Fruit fly (Drosophila melanogaster): ENCODE data around the gene His3.3B.

His3.3B gene

dm6 chrX:9156388-9156823 lies at the start of gene His3.3B:
Gene His3.3B (minus strand): TSS chrX:9156669.
- TF ChIP-seq CTCF (optimal IDR thresholded peaks at IDR 0.05) (peak in 1 of 2 experiments; percentile 32), CG8478 (optimal IDR thresholded peaks at IDR 0.05) (no peak)

dm6 chrX:9201866-9202681 lies 45.6 kb upstream of the His3.3B start:
- TF ChIP-seq CTCF (optimal IDR thresholded peaks at IDR 0.05): no peak
- TF ChIP-seq CG8478 (optimal IDR thresholded peaks at IDR 0.05): no peak

dm6 chrX:9201080-9201479 lies 44.6 kb upstream of the His3.3B start:
- no peak for TF ChIP-seq CG8478 (optimal IDR thresholded peaks at IDR 0.05)
- TF ChIP-seq CTCF (optimal IDR thresholded peaks at IDR 0.05): no peak

- no peak for TF ChIP-seq CG8478 (optimal IDR thresholded peaks at IDR 0.05)
- TF ChIP-seq CTCF (optimal IDR thresholded peaks at IDR 0.05): no peak
Observed at dm6 chrX:9200234-9200633, 43.8 kb upstream of the His3.3B start.

- TF ChIP-seq CG8478 (optimal IDR thresholded peaks at IDR 0.05) (no peak), CTCF (optimal IDR thresholded peaks at IDR 0.05) (no peak)
Observed at dm6 chrX:9196362-9196761, 39.9 kb upstream of the His3.3B start, which contains the start of gene CG12118. Gene CG12118 (minus strand): TSS chrX:9196414.

- TF ChIP-seq CG8478 (optimal IDR thresholded peaks at IDR 0.05) (no peak), CTCF (optimal IDR thresholded peaks at IDR 0.05) (no peak)
Observed at dm6 chrX:9195311-9195710, 38.8 kb upstream of the His3.3B start.

- TF ChIP-seq CTCF (optimal IDR thresholded peaks at IDR 0.05) (no peak), CG8478 (optimal IDR thresholded peaks at IDR 0.05) (no peak)
Observed at dm6 chrX:9193604-9194003, 37.1 kb upstream of the His3.3B start, which contains the start of gene CG12106. Gene CG12106 (plus strand): TSS chrX:9193898.

- no peak for TF ChIP-seq CG8478 (optimal IDR thresholded peaks at IDR 0.05)
- no peak for TF ChIP-seq CTCF (optimal IDR thresholded peaks at IDR 0.05)
Observed at dm6 chrX:9192429-9192828, 36.0 kb upstream of the His3.3B start, which contains the start of gene CG12056. Gene CG12056 (plus strand): TSS chrX:9192669.

- TF ChIP-seq CG8478 (optimal IDR thresholded peaks at IDR 0.05) (no peak), CTCF (optimal IDR thresholded peaks at IDR 0.05) (no peak)
Observed at dm6 chrX:9191357-9191756, 34.9 kb upstream of the His3.3B start, which contains the start of gene CG12057. Gene CG12057 (plus strand): TSS chrX:9191657.

- TF ChIP-seq CG8478 (optimal IDR thresholded peaks at IDR 0.05) (no peak), CTCF (optimal IDR thresholded peaks at IDR 0.05) (no peak)
Observed at dm6 chrX:9190555-9191184, 34.2 kb upstream of the His3.3B start, which contains the start of gene CG12115. Gene CG12115 (minus strand): TSS chrX:9190605.

- no peak for TF ChIP-seq CTCF (optimal IDR thresholded peaks at IDR 0.05)
- no peak for TF ChIP-seq CG8478 (optimal IDR thresholded peaks at IDR 0.05)
Observed at dm6 chrX:9187429-9187828, 31.0 kb upstream of the His3.3B start.

dm6 chrX:9168273-9168672 lies 11.8 kb upstream of the His3.3B start:
- TF ChIP-seq CG8478 (optimal IDR thresholded peaks at IDR 0.05): no peak
- TF ChIP-seq CTCF (optimal IDR thresholded peaks at IDR 0.05): no peak

- no peak for TF ChIP-seq CTCF (optimal IDR thresholded peaks at IDR 0.05)
- no peak for TF ChIP-seq CG8478 (optimal IDR thresholded peaks at IDR 0.05)
Observed at dm6 chrX:9164510-9165506, 8.3 kb upstream of the His3.3B start.

- no peak for TF ChIP-seq CTCF (optimal IDR thresholded peaks at IDR 0.05)
- TF ChIP-seq CG8478 (optimal IDR thresholded peaks at IDR 0.05): no peak
Observed at dm6 chrX:9163645-9164509, 7.4 kb upstream of the His3.3B start.
